Fruit fly (Drosophila melanogaster): Measurements from ENCODE around the gene lin-28.

Gene lin-28

DNA sequence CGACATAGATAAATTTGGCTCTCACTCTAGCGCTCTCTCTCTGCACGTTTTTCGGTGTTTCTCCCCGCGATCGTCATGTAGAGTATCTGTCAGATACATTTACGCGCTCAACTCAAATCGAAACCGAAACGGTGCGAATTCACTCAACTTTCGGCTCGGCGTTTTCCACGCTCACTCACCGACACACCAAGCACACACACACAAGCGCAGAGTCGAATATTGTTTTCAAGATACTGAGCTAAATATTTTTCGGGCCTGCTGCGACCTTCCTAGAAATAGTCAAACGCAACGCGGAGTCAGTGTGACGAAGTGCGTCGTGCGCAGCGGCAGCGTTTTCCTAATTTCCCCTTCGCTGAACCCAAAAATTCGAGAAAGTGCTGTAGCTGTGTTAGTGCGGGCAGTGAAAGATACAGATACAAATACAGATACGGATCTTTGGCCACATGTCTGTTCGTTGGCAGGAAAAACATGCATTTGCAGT is at the start of gene lin-28:
TSS of gene lin-28 (plus strand) at position 279 of the 481 bp plus-strand sequence.
- TF ChIP-seq CG3032 (tag; optimal IDR thresholded peaks at IDR 0.05) (no peak), Sox15 (GFP tag; optimal IDR thresholded peaks at IDR 0.05) (no peak), svp (GFP tag) (no peak)

DNA sequence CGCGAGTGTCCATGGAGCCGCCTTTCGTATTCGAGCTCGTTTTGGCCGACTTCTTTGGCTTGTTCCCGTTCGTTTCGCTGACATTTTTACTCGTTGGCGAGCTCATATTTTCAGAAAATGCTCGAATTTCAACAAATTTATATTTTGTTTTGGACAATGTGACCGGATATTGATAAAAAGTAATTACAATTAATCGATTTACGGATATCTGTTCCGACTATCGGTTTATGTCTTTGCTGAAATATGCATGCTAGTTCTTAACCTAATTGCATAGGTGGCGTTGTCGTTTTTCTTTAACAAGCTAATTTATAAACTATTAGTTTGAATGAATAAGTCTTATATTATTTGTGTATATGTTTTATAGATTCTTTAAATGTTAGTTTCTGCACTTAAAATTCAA is 46.4 kb upstream of the lin-28 start, which contains the start of gene Eaf6:
TSS of gene Eaf6 (minus strand) at position 173 of the 400 bp plus-strand sequence.
- no peak for TF ChIP-seq pdm3 (GFP tag; optimal IDR thresholded peaks at IDR 0.05)
- TF ChIP-seq CG32006 (GFP tag; optimal IDR thresholded peaks at IDR 0.05), result no peak
- no peak for TF ChIP-seq salr (GFP tag; optimal IDR thresholded peaks at IDR 0.05)
- TF ChIP-seq Blimp-1 (GFP tag; optimal IDR thresholded peaks at IDR 0.05), result no peak
- no peak for TF ChIP-seq Sox14 (GFP tag; optimal IDR thresholded peaks at IDR 0.05)
- TF ChIP-seq CG10631 (GFP tag; optimal IDR thresholded peaks at IDR 0.05), result no peak
- no peak for TF ChIP-seq Lpt (GFP tag; optimal IDR thresholded peaks at IDR 0.05)
- TF ChIP-seq fd59A (GFP tag; optimal IDR thresholded peaks at IDR 0.05), result no peak
- TF ChIP-seq topi (GFP tag; optimal IDR thresholded peaks at IDR 0.05), result no peak
- no peak for TF ChIP-seq CG31627 (GFP tag; optimal IDR thresholded peaks at IDR 0.05)
- TF ChIP-seq cyc (GFP tag; optimal IDR thresholded peaks at IDR 0.05), result no peak
- TF ChIP-seq CG6792 (GFP tag; optimal IDR thresholded peaks at IDR 0.05), result no peak
- no peak for TF ChIP-seq ss (GFP tag; optimal IDR thresholded peaks at IDR 0.05)
- TF ChIP-seq fkh (GFP tag; optimal IDR thresholded peaks at IDR 0.05), result peak; percentile 25
- TF ChIP-seq Eip78C (GFP tag), result peak; percentile 39
- TF ChIP-seq Met (GFP tag; optimal IDR thresholded peaks at IDR 0.05), result no peak
- no peak for TF ChIP-seq CG8319 (GFP tag; optimal IDR thresholded peaks at IDR 0.05)
- TF ChIP-seq Smox (GFP tag; optimal IDR thresholded peaks at IDR 0.05), result no peak

DNA sequence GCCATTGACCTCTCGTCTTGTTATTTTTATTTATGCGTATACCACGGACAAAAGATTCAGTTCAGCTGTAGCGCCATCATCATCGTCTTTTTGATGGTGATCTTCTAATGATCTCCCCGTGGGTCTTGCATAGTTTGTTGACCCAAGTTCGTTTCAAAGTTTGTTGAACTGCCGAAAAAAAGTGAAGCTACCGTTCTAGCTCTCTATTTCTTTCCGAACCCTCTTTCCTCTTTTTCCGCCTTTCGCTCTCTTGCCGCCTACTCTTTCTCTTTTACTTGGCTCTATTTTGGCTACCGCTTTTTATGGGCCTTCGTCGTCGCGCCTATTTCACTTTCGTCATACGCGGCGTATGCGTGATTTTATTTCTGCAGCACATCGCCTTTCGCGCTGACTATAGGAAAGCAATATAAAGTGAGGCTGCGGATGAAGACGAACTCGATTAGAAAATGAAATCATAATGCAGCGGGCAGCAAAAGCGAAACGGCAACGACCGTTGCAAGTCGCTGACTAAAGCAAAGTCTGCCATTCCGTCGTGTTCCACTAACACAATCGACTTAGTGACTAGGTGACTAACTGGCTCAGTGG is 45.6 kb upstream of the lin-28 start:
- TF ChIP-seq svp (GFP tag) (no peak), CG8119 (GFP tag; IDR thresholded peaks at IDR 0.05) (no peak), Smox (GFP tag; optimal IDR thresholded peaks at IDR 0.05) (no peak), cyc (GFP tag; optimal IDR thresholded peaks at IDR 0.05) (no peak), CG32006 (GFP tag; optimal IDR thresholded peaks at IDR 0.05) (no peak), CG8632 (GFP tag; optimal IDR thresholded peaks at IDR 0.05) (no peak), Sox102F (GFP tag; optimal IDR thresholded peaks at IDR 0.05) (no peak), CG34406 (GFP tag; optimal IDR thresholded peaks at IDR 0.05) (no peak), CG11294 (GFP tag; IDR thresholded peaks at IDR 0.05) (no peak), CG31627 (GFP tag; optimal IDR thresholded peaks at IDR 0.05) (no peak), achi (GFP tag; optimal IDR thresholded peaks at IDR 0.05) (no peak), acj6 (GFP tag; optimal IDR thresholded peaks at IDR 0.05) (no peak), ss (GFP tag; optimal IDR thresholded peaks at IDR 0.05) (no peak), Eip93F (GFP tag; optimal IDR thresholded peaks at IDR 0.05) (no peak), OdsH (GFP tag; optimal IDR thresholded peaks at IDR 0.05) (no peak), CG6808 (GFP tag; optimal IDR thresholded peaks at IDR 0.05) (no peak), salr (GFP tag; optimal IDR thresholded peaks at IDR 0.05) (no peak), CG4318 (GFP tag; optimal IDR thresholded peaks at IDR 0.05) (no peak), fkh (GFP tag; optimal IDR thresholded peaks at IDR 0.05) (no peak), Hr4 (GFP tag; optimal IDR thresholded peaks at IDR 0.05) (no peak)

DNA sequence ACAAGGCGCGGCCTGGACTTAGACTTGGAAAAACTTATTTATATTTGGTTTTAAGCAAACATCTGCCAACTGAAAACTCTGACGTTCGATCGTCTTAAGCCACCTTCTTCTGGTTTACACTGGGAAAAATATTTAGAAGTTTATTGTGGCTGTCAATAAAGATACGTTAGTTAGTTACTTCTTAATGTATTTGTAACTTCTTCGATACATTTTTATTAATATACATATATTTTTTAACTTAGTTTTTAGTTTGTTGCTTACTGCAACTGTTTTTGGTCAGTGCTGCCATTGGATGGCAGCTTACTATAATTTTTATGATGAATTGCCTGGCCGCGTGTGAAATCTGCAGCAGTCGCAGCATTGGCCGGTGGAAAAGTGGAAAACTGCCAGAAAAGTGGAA is 45.0 kb upstream of the lin-28 start:
- TF ChIP-seq CG32006 (GFP tag; optimal IDR thresholded peaks at IDR 0.05) (peak; percentile 90), Gug (GFP tag; IDR thresholded peaks at IDR 0.05) (0 out of 2 replicates have a peak, but pooled peaks have one; percentile 14), salr (GFP tag; optimal IDR thresholded peaks at IDR 0.05) (no peak), Hr4 (GFP tag; optimal IDR thresholded peaks at IDR 0.05) (peak; percentile 52), CG1621 (tag; optimal IDR thresholded peaks at IDR 0.05) (no peak), topi (GFP tag; optimal IDR thresholded peaks at IDR 0.05) (peak; percentile 2), OdsH (GFP tag; optimal IDR thresholded peaks at IDR 0.05) (peak; percentile 32), acj6 (GFP tag; optimal IDR thresholded peaks at IDR 0.05) (no peak), Eip78C (GFP tag) (peak; percentile 52), dac (GFP tag; optimal IDR thresholded peaks at IDR 0.05) (peak; percentile 38), Blimp-1 (GFP tag; optimal IDR thresholded peaks at IDR 0.05) (peak; percentile 9), CG15336 (GFP tag; IDR thresholded peaks at IDR 0.05) (peak; percentile 81), pdm3 (GFP tag; optimal IDR thresholded peaks at IDR 0.05) (no peak), CG4318 (GFP tag; optimal IDR thresholded peaks at IDR 0.05) (peak; percentile 70), CG16779 (tag; optimal IDR thresholded peaks at IDR 0.05) (no peak), Lpt (GFP tag; optimal IDR thresholded peaks at IDR 0.05) (peak; percentile 21)
